Fruit fly (Drosophila melanogaster): ENCODE results near the gene et.

The et gene

dm6 chrX:19645873-19646541 lies 29.7 kb downstream of the et start, which contains the start of gene Arp10:
Gene Arp10 (minus strand): TSS chrX:19646176.
- TF ChIP-seq CG8478 (optimal IDR thresholded peaks at IDR 0.05): no peak
- TF ChIP-seq CTCF (optimal IDR thresholded peaks at IDR 0.05): no peak

- TF ChIP-seq CG8478 (optimal IDR thresholded peaks at IDR 0.05) (no peak), CTCF (optimal IDR thresholded peaks at IDR 0.05) (no peak)
These were observed 32.7 kb downstream of the et start, which contains the start of the genes CG12237 and Sec61gamma for dm6 chrX:19642819-19643504. Gene CG12237 (minus strand): TSS chrX:19642869. Gene Sec61gamma (plus strand): TSS chrX:19643327.

dm6 chrX:19640707-19641248 lies 34.9 kb downstream of the et start:
- TF ChIP-seq CG8478 (optimal IDR thresholded peaks at IDR 0.05) (no peak), CTCF (optimal IDR thresholded peaks at IDR 0.05) (no peak)

dm6 chrX:19638328-19638940 lies 37.3 kb downstream of the et start, which contains the start of gene Rcd-1:
Gene Rcd-1 (plus strand): TSS chrX:19638767.
- TF ChIP-seq CG8478 (optimal IDR thresholded peaks at IDR 0.05) (no peak), CTCF (optimal IDR thresholded peaks at IDR 0.05) (peak; percentile 19 to 48)

- TF ChIP-seq CG8478 (optimal IDR thresholded peaks at IDR 0.05): peak; percentile 53
- TF ChIP-seq CTCF (optimal IDR thresholded peaks at IDR 0.05): no peak
These were observed 38.0 kb downstream of the et start for dm6 chrX:19637434-19638327.

- TF ChIP-seq CTCF (optimal IDR thresholded peaks at IDR 0.05): no peak
- no peak for TF ChIP-seq CG8478 (optimal IDR thresholded peaks at IDR 0.05)
These were observed 38.7 kb downstream of the et start for dm6 chrX:19637002-19637420.

- no peak for TF ChIP-seq CTCF (optimal IDR thresholded peaks at IDR 0.05)
- no peak for TF ChIP-seq CG8478 (optimal IDR thresholded peaks at IDR 0.05)
These were observed 44.3 kb downstream of the et start for dm6 chrX:19631365-19631832.

dm6 chrX:19625405-19625804 lies 50.3 kb downstream of the et start, which contains the start of gene CG14212:
Gene CG14212 (plus strand): TSS chrX:19625705.
- TF ChIP-seq CG8478 (optimal IDR thresholded peaks at IDR 0.05) (no peak), CTCF (optimal IDR thresholded peaks at IDR 0.05) (no peak)

- TF ChIP-seq CTCF (optimal IDR thresholded peaks at IDR 0.05): no peak
- no peak for TF ChIP-seq CG8478 (optimal IDR thresholded peaks at IDR 0.05)
These were observed 52.8 kb downstream of the et start, which contains the start of the genes Naa20A and MKP-4 for dm6 chrX:19622924-19623323. Gene Naa20A (minus strand): TSS chrX:19623074. Gene MKP-4 (plus strand): TSS chrX:19623114.

Data from S2 (cell line).